Worm (Caenorhabditis elegans) whole organism, L1 larva: ENCODE data around the gene sknr-1.

ENCODE experiments used
- C04F5.9 ChIP-seq: sonication (generic microtip); optimal IDR thresholded peaks from 2 replicates; lab custom pipeline; 2016; ENCODE audit warnings: missing genetic modification characterization, missing compliant biosample characterization
- C16A3.4 ChIP-seq: fragments of 150-350 bp; optimal IDR thresholded peaks from 2 replicates; lab custom pipeline; 2014; ENCODE audit warnings: missing biosample characterization, missing genetic modification characterization
- C34B4.2 ChIP-seq: sonication (generic microtip); optimal IDR thresholded peaks from 2 replicates; lab custom pipeline; 2017; ENCODE audit warnings: mild to moderate bottlenecking, missing genetic modification characterization, missing compliant biosample characterization
- Y116A8C.19 ChIP-seq: sonication (generic microtip); optimal IDR thresholded peaks from 2 replicates; lab custom pipeline; 2016; ENCODE audit warnings: missing compliant biosample characterization, missing genetic modification characterization, borderline replicate concordance
- blmp-1 ChIP-seq: fragments of 150-350 bp; optimal IDR thresholded peaks from 2 replicates; lab custom pipeline; 2014; ENCODE audit warnings: missing biosample characterization, missing genetic modification characterization
- ceh-82 ChIP-seq, 3 experiments: fragments of 150-350 bp in 1 of 3; sonication (generic microtip) in 2 of 3; optimal IDR thresholded peaks; 2 replicates each; lab custom pipeline; 2014 to 2017; ENCODE audit warnings: missing biosample characterization in 3 of 3, missing genetic modification characterization in 3 of 3
- ceh-88 ChIP-seq: fragments of 200-800 bp; sonication (Bioruptor generic); IDR thresholded peaks from 2 replicates; pipeline ENCODE4 v1.3.6; 2022; ENCODE audit warnings: missing genetic modification characterization, missing compliant biosample characterization
- ceh-90 ChIP-seq: sonication (generic microtip); optimal IDR thresholded peaks from 2 replicates; lab custom pipeline; 2016; ENCODE audit warnings: missing genetic modification characterization, missing compliant biosample characterization
- ces-1 ChIP-seq: fragments of 150-350 bp; optimal IDR thresholded peaks from 2 replicates; lab custom pipeline; 2014; ENCODE audit warnings: missing biosample characterization, missing genetic modification reagents, missing genetic modification characterization
- egl-27 ChIP-seq, 2 experiments: fragments of 150-350 bp in 1 of 2; sonication (generic microtip); optimal IDR thresholded peaks; 3 replicates each; lab custom pipeline; 2017 to 2018; ENCODE audit warnings: missing biosample characterization in 2 of 2, missing genetic modification characterization in 2 of 2, missing genetic modification reagents in 2 of 2
- elt-3 ChIP-seq, 6 experiments: fragments of 150-350 bp in 1 of 6; sonication (generic microtip); optimal IDR thresholded peaks; 2 replicates each; lab custom pipeline; 2017 to 2018; ENCODE audit warnings: missing biosample characterization in 6 of 6, missing genetic modification characterization in 6 of 6, inconsistent platforms in 1 of 6
- fkh-10 ChIP-seq: sonication (generic microtip); optimal IDR thresholded peaks from 2 replicates; lab custom pipeline; 2017; ENCODE audit warnings: missing biosample characterization, missing genetic modification reagents, missing genetic modification characterization
- fkh-4 ChIP-seq: sonication (generic microtip); optimal IDR thresholded peaks from 2 replicates; lab custom pipeline; 2016; ENCODE audit warnings: missing compliant biosample characterization, missing genetic modification characterization, borderline replicate concordance
- fkh-8 ChIP-seq: sonication (generic microtip); optimal IDR thresholded peaks from 2 replicates; lab custom pipeline; 2016; ENCODE audit warnings: mild to moderate bottlenecking, missing genetic modification characterization, missing compliant biosample characterization
- fos-1 ChIP-seq: fragments of 150-350 bp; optimal IDR thresholded peaks from 2 replicates; lab custom pipeline; 2014; ENCODE audit warnings: missing biosample characterization, missing genetic modification characterization
- grh-1 ChIP-seq: fragments of 200-800 bp; sonication (Bioruptor generic); IDR thresholded peaks from 2 replicates; pipeline ENCODE4 v1.3.6; 2022; ENCODE audit warnings: missing genetic modification reagents, missing genetic modification characterization, missing compliant biosample characterization
- hlh-17 ChIP-seq: fragments of 200-800 bp; sonication (Bioruptor generic); optimal IDR thresholded peaks from 2 replicates; lab custom pipeline; 2018; ENCODE audit warnings: missing genetic modification characterization, mild to moderate bottlenecking, missing compliant biosample characterization, moderate library complexity, borderline replicate concordance
- irx-1 ChIP-seq: sonication (generic microtip); optimal IDR thresholded peaks from 2 replicates; lab custom pipeline; 2016; ENCODE audit warnings: missing genetic modification characterization, missing compliant biosample characterization
- jun-1 ChIP-seq: fragments of 150-350 bp; optimal IDR thresholded peaks from 2 replicates; lab custom pipeline; 2014; ENCODE audit warnings: missing biosample characterization, missing genetic modification reagents, missing genetic modification characterization
- lin-13 ChIP-seq: fragments of 150-350 bp; optimal IDR thresholded peaks from 2 replicates; lab custom pipeline; 2014; ENCODE audit warnings: missing biosample characterization, missing genetic modification reagents, missing genetic modification characterization
- lin-14 ChIP-seq: fragments of 200-800 bp; sonication (Bioruptor generic); optimal IDR thresholded peaks from 2 replicates; lab custom pipeline; 2018; ENCODE audit warnings: mild to moderate bottlenecking, missing genetic modification characterization, moderate library complexity, missing compliant biosample characterization
- lir-3 ChIP-seq: sonication (generic microtip); optimal IDR thresholded peaks from 2 replicates; lab custom pipeline; 2016; ENCODE audit warnings: mild to moderate bottlenecking, missing genetic modification characterization, moderate library complexity, missing compliant biosample characterization; ENCODE audit not compliant: poor library complexity
- mab-9 ChIP-seq: fragments of 200-800 bp; sonication (Bioruptor generic); IDR thresholded peaks from 2 replicates; pipeline ENCODE4 v1.3.6; 2022; ENCODE audit warnings: missing genetic modification reagents, missing genetic modification characterization, missing compliant biosample characterization
- mdl-1 ChIP-seq, 2 experiments: fragments of 150-350 bp; optimal IDR thresholded peaks; 2 replicates each; lab custom pipeline; 2014 to 2017; ENCODE audit warnings: missing biosample characterization in 2 of 2, missing genetic modification characterization in 2 of 2, inconsistent platforms in 1 of 2
- mef-2 ChIP-seq: fragments of 150-350 bp; optimal IDR thresholded peaks from 2 replicates; lab custom pipeline; 2014; ENCODE audit warnings: missing biosample characterization, missing genetic modification characterization
- nhr-11 ChIP-seq: fragments of 150-350 bp; optimal IDR thresholded peaks from 2 replicates; lab custom pipeline; 2014; ENCODE audit warnings: missing biosample characterization, missing genetic modification characterization
- nhr-12 ChIP-seq: sonication (generic microtip); optimal IDR thresholded peaks from 2 replicates; lab custom pipeline; 2017; ENCODE audit warnings: missing biosample characterization, missing genetic modification characterization
- nhr-19 ChIP-seq: fragments of 200-800 bp; sonication (Bioruptor generic); conservative IDR thresholded peaks from 2 replicates; pipeline ENCODE4 v1.3.6; 2022; ENCODE audit warnings: missing genetic modification characterization, missing compliant biosample characterization
- nhr-20 ChIP-seq: sonication (generic microtip); optimal IDR thresholded peaks from 2 replicates; lab custom pipeline; 2016; ENCODE audit warnings: mild to moderate bottlenecking, missing genetic modification characterization, missing compliant biosample characterization
- nhr-28 ChIP-seq: fragments of 150-350 bp; optimal IDR thresholded peaks from 2 replicates; lab custom pipeline; 2014; ENCODE audit warnings: missing biosample characterization, missing genetic modification characterization
- nhr-47 ChIP-seq: sonication (generic microtip); optimal IDR thresholded peaks from 2 replicates; lab custom pipeline; 2016; ENCODE audit warnings: mild to moderate bottlenecking, missing genetic modification characterization, moderate library complexity, missing compliant biosample characterization
- nhr-76 ChIP-seq: sonication (generic microtip); optimal IDR thresholded peaks from 2 replicates; lab custom pipeline; 2017; ENCODE audit warnings: missing biosample characterization, missing genetic modification characterization
- nhr-77 ChIP-seq: fragments of 150-350 bp; optimal IDR thresholded peaks from 2 replicates; lab custom pipeline; 2014; ENCODE audit warnings: missing biosample characterization, missing genetic modification characterization
- nhr-84 ChIP-seq: sonication (generic microtip); optimal IDR thresholded peaks from 2 replicates; lab custom pipeline; 2017; ENCODE audit warnings: missing biosample characterization, missing genetic modification characterization
- nhr-85 ChIP-seq: sonication (generic microtip); peaks from one replicate; lab custom pipeline; 2016; ENCODE audit warnings: missing genetic modification characterization, inconsistent platforms, missing compliant biosample characterization
- pag-3 ChIP-seq: sonication (generic microtip); optimal IDR thresholded peaks from 2 replicates; lab custom pipeline; 2017; ENCODE audit warnings: missing genetic modification characterization, mild to moderate bottlenecking, missing compliant biosample characterization, antibody characterized with exemption, borderline replicate concordance; ENCODE audit not compliant: insufficient read depth
- pax-3 ChIP-seq: fragments of 200-800 bp; sonication (Bioruptor generic); optimal IDR thresholded peaks from 2 replicates; lab custom pipeline; 2018; ENCODE audit warnings: mild to moderate bottlenecking, missing genetic modification characterization, moderate library complexity, missing compliant biosample characterization
- pqm-1 ChIP-seq: sonication (generic microtip); optimal IDR thresholded peaks from 3 replicates; lab custom pipeline; 2017; ENCODE audit warnings: missing biosample characterization, missing genetic modification characterization
- rnt-1 ChIP-seq: sonication (generic microtip); optimal IDR thresholded peaks from 2 replicates; lab custom pipeline; 2016; ENCODE audit warnings: mild to moderate bottlenecking, missing genetic modification characterization, moderate library complexity, missing compliant biosample characterization
- skn-1 ChIP-seq: fragments of 150-350 bp; optimal IDR thresholded peaks from 2 replicates; lab custom pipeline; 2014; ENCODE audit warnings: missing biosample characterization, missing genetic modification characterization
- snu-23 ChIP-seq: sonication (generic microtip); optimal IDR thresholded peaks from 2 replicates; lab custom pipeline; 2016; ENCODE audit warnings: missing genetic modification characterization, missing compliant biosample characterization
- sup-37 ChIP-seq: fragments of 200-800 bp; sonication (Bioruptor generic); optimal IDR thresholded peaks from 2 replicates; lab custom pipeline; 2018; ENCODE audit warnings: mild to moderate bottlenecking, missing genetic modification characterization, missing compliant biosample characterization
- tbx-2 ChIP-seq: sonication (generic microtip); optimal IDR thresholded peaks from 2 replicates; lab custom pipeline; 2016; ENCODE audit warnings: missing genetic modification characterization, missing compliant biosample characterization
- unc-30 ChIP-seq: sonication (generic microtip); optimal IDR thresholded peaks from 2 replicates; lab custom pipeline; 2017; ENCODE audit warnings: missing biosample characterization, missing genetic modification characterization
- unc-98 ChIP-seq: fragments of 200-800 bp; sonication (Bioruptor generic); IDR thresholded peaks from 2 replicates; pipeline ENCODE4 v1.3.6; 2022; ENCODE audit warnings: missing genetic modification characterization, missing compliant biosample characterization
- zip-4 ChIP-seq: fragments of 200-800 bp; sonication (Bioruptor generic); optimal IDR thresholded peaks from 2 replicates; lab custom pipeline; 2018; ENCODE audit warnings: mild to moderate bottlenecking, missing genetic modification characterization, moderate library complexity, missing compliant biosample characterization
- ztf-11 ChIP-seq, 2 experiments: sonication (generic microtip); optimal IDR thresholded peaks; 2 replicates each; lab custom pipeline; 2016 to 2017; ENCODE audit warnings: missing genetic modification characterization in 2 of 2, missing biosample characterization in 1 of 2, missing compliant biosample characterization in 1 of 2

Gene sknr-1

ce11 chrV:2603056-2603455 is 22.2 kb downstream of the sknr-1 start, which contains the start of gene F53E10.6 (continued):
- TF ChIP-seq snu-23 (GFP tag; lab: Kevin White, UChicago) (peak; percentile 39), mab-9 (GFP tag; lab: Robert Waterston, UW) (no peak)

ce11 chrV:2601817-2602216 is 23.4 kb downstream of the sknr-1 start:
- TF ChIP-seq irx-1 (tag; lab: Kevin White, UChicago): no peak
- no peak for TF ChIP-seq fkh-10 (GFP tag; lab: Kevin White, UChicago)
- TF ChIP-seq nhr-11 (tag; lab: Kevin White, UChicago): no peak
- TF ChIP-seq mab-9 (GFP tag; lab: Robert Waterston, UW): no peak
- no peak for TF ChIP-seq unc-30

ce11 chrV:2600543-2600942 is 24.7 kb downstream of the sknr-1 start:
- TF ChIP-seq ces-1 (GFP tag; lab: Kevin White, UChicago) (no peak), tbx-2 (tag; lab: Kevin White, UChicago) (peak; percentile 94), C34B4.2 (peak; percentile 40), nhr-47 (peak; percentile 96), ztf-11 (tag; optimal IDR thresholded peaks at IDR 0.05; lab: Kevin White, UChicago) (peak in 1 of 2 experiments; percentile 76), nhr-28 (tag; lab: Kevin White, UChicago) (no peak), nhr-85 (tag; lab: Kevin White, UChicago) (peak; percentile 95), sup-37 (GFP tag; lab: Kevin White, UChicago) (peak; percentile 69), nhr-11 (tag; lab: Kevin White, UChicago) (peak; percentile 53), unc-98 (peak; percentile 89), zip-4 (peak; percentile 74), hlh-17 (no peak), elt-3 (tag; optimal IDR thresholded peaks at IDR 0.05; lab: Kevin White, UChicago) (peak in 1 of 6 experiments; percentile 1), lir-3 (peak; percentile 88), nhr-76 (tag; lab: Kevin White, UChicago) (no peak), mab-9 (GFP tag; lab: Robert Waterston, UW) (peak; percentile 97), nhr-19 (GFP tag; lab: Robert Waterston, UW) (peak; percentile 98), pax-3 (peak; percentile 92), jun-1 (tag; lab: Kevin White, UChicago) (peak; percentile 70), grh-1 (peak; percentile 95), Y116A8C.19 (no peak), nhr-12 (tag; lab: Kevin White, UChicago) (no peak), fos-1 (tag; lab: Kevin White, UChicago) (peak; percentile 52), mef-2 (no peak), C16A3.4 (tag; lab: Kevin White, UChicago) (peak; percentile 71), unc-30 (no peak), ceh-82 (tag; optimal IDR thresholded peaks at IDR 0.05; lab: Kevin White, UChicago) (peak; percentile 45 to 73 (median 72)), fkh-4 (tag; lab: Kevin White, UChicago) (peak; percentile 86), ceh-88 (GFP tag; lab: Robert Waterston, UW) (peak; percentile 95), nhr-20 (peak; percentile 94), C04F5.9 (tag; lab: Kevin White, UChicago) (peak; percentile 77), mdl-1 (tag; optimal IDR thresholded peaks at IDR 0.05; lab: Kevin White, UChicago) (peak in 1 of 2 experiments; percentile 57), skn-1 (tag; lab: Kevin White, UChicago) (peak; percentile 64), fkh-8 (tag; lab: Kevin White, UChicago) (peak; percentile 94), rnt-1 (tag; lab: Kevin White, UChicago) (peak; percentile 93), nhr-84 (no peak), lin-14 (GFP tag; lab: Kevin White, UChicago) (peak; percentile 92), egl-27 (tag; optimal IDR thresholded peaks at IDR 0.05; lab: Kevin White, UChicago) (no peak), ceh-90 (peak; percentile 74), nhr-77 (tag; lab: Kevin White, UChicago) (peak; percentile 63), blmp-1 (tag; lab: Kevin White, UChicago) (peak; percentile 35), fkh-10 (GFP tag; lab: Kevin White, UChicago) (peak; percentile 31), pag-3 (no peak), pqm-1 (tag; lab: Kevin White, UChicago) (no peak), lin-13 (GFP tag; lab: Kevin White, UChicago) (peak; percentile 65)
